Fruit fly (Drosophila melanogaster): Measurements from ENCODE around the gene Xrp1.

Xrp1 gene

dm6 chr3R:18905921-18906878, 8.6 kb upstream of the Xrp1 start, which contains the start of gene EndoA (continued):
- TF ChIP-seq fu2 (GFP tag; optimal IDR thresholded peaks at IDR 0.05) (no peak), zf30C (GFP tag; optimal IDR thresholded peaks at IDR 0.05) (no peak), Dref (GFP tag; IDR thresholded peaks at IDR 0.05) (peak; percentile 80), Ravus (GFP tag; IDR thresholded peaks at IDR 0.05) (no peak), CG17359 (tag; optimal IDR thresholded peaks at IDR 0.05) (peak; percentile 42), HHEX (GFP tag; optimal IDR thresholded peaks at IDR 0.05) (no peak), wdn (GFP tag; IDR thresholded peaks at IDR 0.05) (0 out of 2 replicates have a peak, but pooled peaks have one; percentile 12), CG7745 (tag; optimal IDR thresholded peaks at IDR 0.05) (no peak), corto (GFP tag; optimal IDR thresholded peaks at IDR 0.05) (no peak), stc (GFP tag; IDR thresholded peaks at IDR 0.05) (no peak), lbe (GFP tag; optimal IDR thresholded peaks at IDR 0.05) (no peak), CG34422 (GFP tag; IDR thresholded peaks at IDR 0.05) (peak; percentile 31; the same call in 1 of the 3 replicates), slbo (GFP tag; IDR thresholded peaks at IDR 0.05) (peak; percentile 56; the same call in 1 of the 2 replicates), crc (GFP tag; optimal IDR thresholded peaks at IDR 0.05) (no peak), HLH4C (GFP tag; IDR thresholded peaks at IDR 0.05; ENCODE audit: partially characterized antibody) (peak; percentile 61), NC2α (GFP tag; optimal IDR thresholded peaks at IDR 0.05) (no peak), Side (GFP tag; optimal IDR thresholded peaks at IDR 0.05) (no peak), Ssrp (tag; optimal IDR thresholded peaks at IDR 0.05) (no peak), CG1647 (GFP tag; optimal IDR thresholded peaks at IDR 0.05) (no peak), CG3407 (GFP tag; optimal IDR thresholded peaks at IDR 0.05) (peak; percentile 5), jing (GFP tag; optimal IDR thresholded peaks at IDR 0.05) (no peak), CG17568 (GFP tag; optimal IDR thresholded peaks at IDR 0.05) (no peak), scrt (GFP tag; optimal IDR thresholded peaks at IDR 0.05) (peak; percentile 32), CG11504 (tag; optimal IDR thresholded peaks at IDR 0.05) (peak; percentile 73), CG2712 (tag; optimal IDR thresholded peaks at IDR 0.05) (peak; percentile 75), Chrac-16 (GFP tag; optimal IDR thresholded peaks at IDR 0.05) (peak; percentile 6), Deaf1 (tag; optimal IDR thresholded peaks at IDR 0.05) (peak; percentile 51), YL-1 (GFP tag; optimal IDR thresholded peaks at IDR 0.05) (peak; percentile 79), CG1529 (GFP tag; optimal IDR thresholded peaks at IDR 0.05) (no peak), CG9727 (GFP tag; optimal IDR thresholded peaks at IDR 0.05) (peak; percentile 67), ac (GFP tag; optimal IDR thresholded peaks at IDR 0.05) (no peak), CG3847 (GFP tag; IDR thresholded peaks at IDR 0.05) (peak; percentile 43; the same call in 1 of the 2 replicates), dimm (GFP tag; IDR thresholded peaks at IDR 0.05) (no peak), Opbp (GFP tag; IDR thresholded peaks at IDR 0.05; ENCODE audit: partially characterized antibody) (peak; percentile 72), Bdp1 (GFP tag; optimal IDR thresholded peaks at IDR 0.05) (no peak), kay (GFP tag; optimal IDR thresholded peaks at IDR 0.05) (no peak), CG12071 (GFP tag; optimal IDR thresholded peaks at IDR 0.05) (peak; percentile 36), CTCF (GFP tag; optimal IDR thresholded peaks at IDR 0.05) (peak; percentile 16), hth (optimal IDR thresholded peaks at IDR 0.05) (no peak), ind (GFP tag; optimal IDR thresholded peaks at IDR 0.05) (peak; percentile 28), Dll (GFP tag; IDR thresholded peaks at IDR 0.05; ENCODE audit: partially characterized antibody) (peak; percentile 68), Doc3 (GFP tag; IDR thresholded peaks at IDR 0.05; ENCODE audit: partially characterized antibody) (peak; percentile 57; the same call in 2 of the 3 replicates), CG34376 (GFP tag; optimal IDR thresholded peaks at IDR 0.05) (no peak), CG2678 (tag; optimal IDR thresholded peaks at IDR 0.05) (peak; percentile 75), CG15073 (GFP tag; optimal IDR thresholded peaks at IDR 0.05) (no peak), Camta (GFP tag; optimal IDR thresholded peaks at IDR 0.05) (no peak), NC2β (GFP tag; optimal IDR thresholded peaks at IDR 0.05) (no peak), CG12219 (GFP tag; optimal IDR thresholded peaks at IDR 0.05) (no peak), CG6765 (GFP tag; optimal IDR thresholded peaks at IDR 0.05) (no peak)

Measured in whole organism, embryonic.